Fruit fly (Drosophila melanogaster) whole organism, prepupa: Measurements from ENCODE around the gene CG3156.
A peak's percentile ranks its signal among the peaks of the same experiment; 100 is the strongest.

Source experiments
- Blimp-1 ChIP-seq: fragments of 200-800 bp; sonication (Bioruptor generic); optimal IDR thresholded peaks from 3 replicates; lab custom pipeline; 2017; ENCODE audit warnings: missing biosample characterization, missing genetic modification characterization, mild to moderate bottlenecking, moderate library complexity, missing genetic modification reagents
- CG10631 ChIP-seq: fragments of 200-800 bp; sonication (Bioruptor generic); optimal IDR thresholded peaks from 2 replicates; lab custom pipeline; 2016; ENCODE audit warnings: missing biosample characterization, missing genetic modification characterization
- CG10669 ChIP-seq: fragments of 200-800 bp; sonication (Bioruptor generic); optimal IDR thresholded peaks from 3 replicates; lab custom pipeline; 2018; ENCODE audit warnings: missing biosample characterization, mild to moderate bottlenecking, missing genetic modification characterization, moderate library complexity
- CG11294 ChIP-seq: fragments of 200-800 bp; sonication (Bioruptor generic); IDR thresholded peaks from 2 replicates; pipeline ENCODE4 v1.3.6; 2022; ENCODE audit warnings: missing biosample characterization, missing genetic modification characterization
- CG11762 ChIP-seq: fragments of 200-800 bp; sonication (Bioruptor generic); optimal IDR thresholded peaks from 3 replicates; lab custom pipeline; 2016; ENCODE audit warnings: missing biosample characterization, missing genetic modification characterization; ENCODE audit not compliant: insufficient read depth
- CG11902 ChIP-seq: fragments of 200-800 bp; sonication (Bioruptor generic); optimal IDR thresholded peaks from 3 replicates; lab custom pipeline; 2016; ENCODE audit warnings: missing biosample characterization, missing genetic modification characterization
- CG15336 ChIP-seq: fragments of 200-800 bp; sonication (Bioruptor generic); IDR thresholded peaks from 2 replicates; pipeline ENCODE4 v1.3.6; 2022; ENCODE audit warnings: missing biosample characterization, missing genetic modification characterization
- CG1621 ChIP-seq: fragments of 200-800 bp; sonication (Bioruptor generic); optimal IDR thresholded peaks from 3 replicates; lab custom pipeline; 2018; ENCODE audit warnings: missing biosample characterization, mild to moderate bottlenecking, missing genetic modification characterization
- CG16779 ChIP-seq: fragments of 200-800 bp; sonication (Bioruptor generic); optimal IDR thresholded peaks from 3 replicates; lab custom pipeline; 2017; ENCODE audit warnings: missing biosample characterization, mild to moderate bottlenecking, missing genetic modification characterization
- CG3032 ChIP-seq: fragments of 200-800 bp; optimal IDR thresholded peaks from 2 replicates; lab custom pipeline; 2019; ENCODE audit warnings: missing biosample characterization, mild to moderate bottlenecking, missing genetic modification characterization, moderate library complexity
- CG31627 ChIP-seq: fragments of 200-800 bp; sonication (Bioruptor generic); optimal IDR thresholded peaks from 3 replicates; lab custom pipeline; 2016; ENCODE audit warnings: missing biosample characterization, missing genetic modification characterization
- CG32006 ChIP-seq: fragments of 200-800 bp; sonication (Bioruptor generic); optimal IDR thresholded peaks from 3 replicates; lab custom pipeline; 2017; ENCODE audit warnings: missing biosample characterization, mild to moderate bottlenecking, missing genetic modification characterization
- CG34406 ChIP-seq: fragments of 200-800 bp; sonication (Bioruptor generic); optimal IDR thresholded peaks from 3 replicates; lab custom pipeline; 2016; ENCODE audit warnings: missing biosample characterization, missing genetic modification characterization
- CG3919 ChIP-seq: fragments of 200-800 bp; sonication (Bioruptor generic); optimal IDR thresholded peaks from 3 replicates; lab custom pipeline; 2016; ENCODE audit warnings: missing biosample characterization, missing genetic modification characterization
- CG6276 ChIP-seq: fragments of 200-800 bp; sonication (Bioruptor generic); optimal IDR thresholded peaks from 2 replicates; lab custom pipeline; 2017; ENCODE audit warnings: missing biosample characterization, mild to moderate bottlenecking, missing genetic modification characterization
- CG6808 ChIP-seq: fragments of 200-800 bp; sonication (Bioruptor generic); optimal IDR thresholded peaks from 3 replicates; lab custom pipeline; 2017; ENCODE audit warnings: missing biosample characterization, missing genetic modification characterization, mild to moderate bottlenecking, moderate library complexity, missing genetic modification reagents
- CG6854 ChIP-seq: fragments of 200-800 bp; sonication (Bioruptor generic); optimal IDR thresholded peaks from 2 replicates; lab custom pipeline; 2017; ENCODE audit warnings: missing biosample characterization, mild to moderate bottlenecking, missing genetic modification characterization
- CG7368 ChIP-seq: fragments of 200-800 bp; sonication (Bioruptor generic); optimal IDR thresholded peaks from 3 replicates; lab custom pipeline; 2016; ENCODE audit warnings: missing biosample characterization, missing genetic modification characterization
- CG8119 ChIP-seq: fragments of 200-800 bp; sonication (Bioruptor generic); IDR thresholded peaks from 3 replicates; pipeline ENCODE4 v1.3.6; 2022; ENCODE audit warnings: missing biosample characterization, missing genetic modification characterization
- CG8319 ChIP-seq: fragments of 200-800 bp; sonication (Bioruptor generic); optimal IDR thresholded peaks from 3 replicates; lab custom pipeline; 2016; ENCODE audit warnings: missing biosample characterization, missing genetic modification characterization
- CG8632 ChIP-seq: fragments of 200-800 bp; sonication (Bioruptor generic); optimal IDR thresholded peaks from 3 replicates; lab custom pipeline; 2016; ENCODE audit warnings: missing biosample characterization, missing genetic modification characterization
- Eip75B ChIP-seq: fragments of 200-800 bp; sonication (Bioruptor generic); optimal IDR thresholded peaks from 3 replicates; lab custom pipeline; 2016; ENCODE audit warnings: missing biosample characterization, missing genetic modification characterization
- Eip78C ChIP-seq: fragments of 200-800 bp; sonication (Bioruptor generic); peaks from one replicate; lab custom pipeline; 2016; ENCODE audit warnings: missing biosample characterization, missing genetic modification characterization
- Eip93F ChIP-seq: fragments of 200-800 bp; sonication (Bioruptor generic); optimal IDR thresholded peaks from 2 replicates; lab custom pipeline; 2016; ENCODE audit warnings: missing biosample characterization, mild to moderate bottlenecking, missing genetic modification characterization
- Ets21C ChIP-seq: fragments of 200-800 bp; sonication (Bioruptor generic); optimal IDR thresholded peaks from 3 replicates; lab custom pipeline; 2016; ENCODE audit warnings: missing biosample characterization, missing genetic modification characterization
- Ets96B ChIP-seq: fragments of 200-800 bp; optimal IDR thresholded peaks from 2 replicates; lab custom pipeline; 2019; ENCODE audit warnings: missing biosample characterization, mild to moderate bottlenecking, missing genetic modification characterization, moderate library complexity
- Gug ChIP-seq: fragments of 200-800 bp; sonication (Bioruptor generic); IDR thresholded peaks from 2 replicates; pipeline ENCODE4 v1.3.6; 2022; ENCODE audit warnings: missing biosample characterization, missing genetic modification characterization
- Hr38 ChIP-seq: sonication (Bioruptor generic); optimal IDR thresholded peaks from 2 replicates; lab custom pipeline; 2016; ENCODE audit warnings: missing biosample characterization, missing genetic modification characterization
- Hr39 ChIP-seq: fragments of 200-800 bp; sonication (Bioruptor generic); optimal IDR thresholded peaks from 2 replicates; lab custom pipeline; 2016; ENCODE audit warnings: missing biosample characterization, missing genetic modification characterization
- Lpt ChIP-seq: fragments of 200-800 bp; sonication (Bioruptor generic); optimal IDR thresholded peaks from 3 replicates; lab custom pipeline; 2016; ENCODE audit warnings: missing biosample characterization, missing genetic modification characterization
- Met ChIP-seq: fragments of 200-800 bp; sonication (Bioruptor generic); optimal IDR thresholded peaks from 3 replicates; lab custom pipeline; 2016; ENCODE audit warnings: missing biosample characterization, missing genetic modification characterization
- OdsH ChIP-seq: fragments of 200-800 bp; sonication (Bioruptor generic); optimal IDR thresholded peaks from 3 replicates; lab custom pipeline; 2016; ENCODE audit warnings: missing biosample characterization, missing genetic modification characterization
- Smox ChIP-seq: fragments of 200-800 bp; sonication (Bioruptor generic); optimal IDR thresholded peaks from 3 replicates; lab custom pipeline; 2016; ENCODE audit warnings: missing biosample characterization, missing genetic modification characterization
- Sox102F ChIP-seq: fragments of 200-800 bp; sonication (Bioruptor generic); optimal IDR thresholded peaks from 2 replicates; lab custom pipeline; 2016; ENCODE audit warnings: missing biosample characterization, mild to moderate bottlenecking, missing genetic modification characterization
- Sox14 ChIP-seq: fragments of 200-800 bp; sonication (Bioruptor generic); optimal IDR thresholded peaks from 3 replicates; lab custom pipeline; 2016; ENCODE audit warnings: missing biosample characterization, missing genetic modification characterization
- Sox15 ChIP-seq: fragments of 200-800 bp; sonication (Bioruptor generic); optimal IDR thresholded peaks from 3 replicates; lab custom pipeline; 2016; ENCODE audit warnings: missing biosample characterization, missing genetic modification characterization
- achi ChIP-seq: fragments of 200-800 bp; sonication (Bioruptor generic); optimal IDR thresholded peaks from 3 replicates; lab custom pipeline; 2016; ENCODE audit warnings: missing biosample characterization, missing genetic modification characterization
- cyc ChIP-seq: fragments of 200-800 bp; sonication (Bioruptor generic); optimal IDR thresholded peaks from 3 replicates; lab custom pipeline; 2016; ENCODE audit warnings: missing biosample characterization, missing genetic modification characterization
- dac ChIP-seq: fragments of 200-800 bp; sonication (Bioruptor generic); optimal IDR thresholded peaks from 2 replicates; lab custom pipeline; 2017; ENCODE audit warnings: missing biosample characterization, mild to moderate bottlenecking, missing genetic modification characterization
- dsx ChIP-seq: fragments of 200-800 bp; optimal IDR thresholded peaks from 3 replicates; lab custom pipeline; 2019; ENCODE audit warnings: missing biosample characterization, mild to moderate bottlenecking, missing genetic modification characterization, moderate library complexity; ENCODE audit not compliant: poor library complexity, severe bottlenecking
- eg ChIP-seq: fragments of 200-800 bp; sonication (Bioruptor generic); IDR thresholded peaks from 3 replicates; pipeline ENCODE4 v1.3.6; 2022; ENCODE audit warnings: missing biosample characterization, missing genetic modification characterization
- fd59A ChIP-seq: fragments of 200-800 bp; sonication (Bioruptor generic); optimal IDR thresholded peaks from 2 replicates; lab custom pipeline; 2017; ENCODE audit warnings: missing biosample characterization, mild to moderate bottlenecking, missing genetic modification characterization, missing genetic modification reagents
- fd85E ChIP-seq: fragments of 200-800 bp; sonication (Bioruptor generic); optimal IDR thresholded peaks from 3 replicates; lab custom pipeline; 2016; ENCODE audit warnings: missing biosample characterization, missing genetic modification characterization
- lz ChIP-seq: fragments of 200-800 bp; sonication (Bioruptor generic); optimal IDR thresholded peaks from 3 replicates; lab custom pipeline; 2016; ENCODE audit warnings: missing biosample characterization, missing genetic modification characterization
- net ChIP-seq: fragments of 200-800 bp; sonication (Bioruptor generic); optimal IDR thresholded peaks from 3 replicates; lab custom pipeline; 2016; ENCODE audit warnings: missing biosample characterization, missing genetic modification characterization
- pdm3 ChIP-seq: fragments of 200-800 bp; sonication (Bioruptor generic); optimal IDR thresholded peaks from 3 replicates; lab custom pipeline; 2016; ENCODE audit warnings: missing biosample characterization, missing genetic modification characterization
- spab ChIP-seq: fragments of 200-800 bp; sonication (Bioruptor generic); optimal IDR thresholded peaks from 2 replicates; lab custom pipeline; 2017; ENCODE audit warnings: missing biosample characterization, mild to moderate bottlenecking, missing genetic modification characterization, missing genetic modification reagents
- svp ChIP-seq: fragments of 200-800 bp; sonication (Bioruptor generic); peaks from one replicate; lab custom pipeline; 2016; ENCODE audit warnings: missing biosample characterization, missing genetic modification characterization
- vri ChIP-seq: fragments of 200-800 bp; sonication (Bioruptor generic); optimal IDR thresholded peaks from 3 replicates; lab custom pipeline; 2016; ENCODE audit warnings: missing biosample characterization, mild to moderate bottlenecking, missing genetic modification characterization

CG3156 gene

DNA sequence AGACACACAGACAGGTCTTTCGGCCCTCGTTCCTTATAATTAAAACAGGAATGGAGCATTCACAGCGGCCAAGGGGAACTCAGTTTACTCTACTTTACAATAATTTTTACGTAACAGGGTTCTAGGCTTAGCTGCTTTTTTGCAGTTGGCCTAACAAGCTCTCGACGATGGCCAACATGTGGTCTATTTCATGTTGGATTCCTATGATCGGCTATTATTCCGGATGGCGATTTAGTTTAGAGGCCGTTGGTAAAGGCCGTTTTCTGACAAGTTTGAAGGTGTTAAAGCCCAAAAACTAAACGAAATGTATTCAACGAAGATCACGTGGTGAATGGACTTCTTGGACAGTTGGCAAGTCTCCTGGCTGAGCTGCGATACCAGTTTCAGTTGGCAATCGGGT, 41.7 kb upstream of the CG3156 start (continued):
- TF ChIP-seq dsx (GFP tag; lab: Kevin White, UChicago): peak; percentile 37
- no peak for TF ChIP-seq pdm3 (GFP tag; lab: Kevin White, UChicago)
- TF ChIP-seq spab (GFP tag; lab: Kevin White, UChicago): peak; percentile 37
- TF ChIP-seq CG3032 (tag; lab: Kevin White, UChicago): peak; percentile 51
- TF ChIP-seq Eip75B (GFP tag; lab: Kevin White, UChicago): no peak
- no peak for TF ChIP-seq CG8319 (GFP tag; lab: Kevin White, UChicago)
- peak; percentile 84 for TF ChIP-seq Eip78C
- TF ChIP-seq CG11294 (GFP tag; lab: Robert Waterston, UW): no peak
- no peak for TF ChIP-seq Smox
- TF ChIP-seq CG34406: peak; percentile 5
- no peak for TF ChIP-seq Ets21C (GFP tag; lab: Kevin White, UChicago)
- TF ChIP-seq svp (GFP tag; lab: Kevin White, UChicago): peak; percentile 80
- TF ChIP-seq fd85E (GFP tag; lab: Kevin White, UChicago): no peak
- peak; percentile 44 for TF ChIP-seq CG31627 (GFP tag; lab: Kevin White, UChicago)
- no peak for TF ChIP-seq Lpt
- TF ChIP-seq CG16779: no peak
- peak; percentile 9 for TF ChIP-seq CG3919 (GFP tag; lab: Kevin White, UChicago)
- TF ChIP-seq achi (GFP tag; lab: Kevin White, UChicago): peak; percentile 2
- no peak for TF ChIP-seq CG6854
- peak; percentile 13 for TF ChIP-seq Sox14 (GFP tag; lab: Kevin White, UChicago)
- peak; percentile 6 for TF ChIP-seq Sox15
- TF ChIP-seq OdsH (GFP tag; lab: Kevin White, UChicago): peak; percentile 6
- TF ChIP-seq CG10631: no peak
- peak; percentile 4 for TF ChIP-seq CG7368
- TF ChIP-seq, all 60 proteins: peak for 28

dm6 chrX:448270-448669, 39.4 kb upstream of the CG3156 start:
- TF ChIP-seq Eip93F (GFP tag; lab: Kevin White, UChicago): peak; percentile 26
- TF ChIP-seq dsx (GFP tag; lab: Kevin White, UChicago): peak; percentile 73
- TF ChIP-seq Ets96B (tag; lab: Kevin White, UChicago): peak; percentile 70
- peak; percentile 80 for TF ChIP-seq Smox
- TF ChIP-seq CG8632 (GFP tag; lab: Kevin White, UChicago): peak; percentile 65
- TF ChIP-seq CG10631: peak; percentile 71
- TF ChIP-seq fd85E (GFP tag; lab: Kevin White, UChicago): no peak
- TF ChIP-seq dac (GFP tag; lab: Kevin White, UChicago): no peak
- TF ChIP-seq CG11902: peak; percentile 34
- peak; percentile 75 for TF ChIP-seq cyc (GFP tag; lab: Kevin White, UChicago)
- TF ChIP-seq CG7368: peak; percentile 43
- TF ChIP-seq CG6276 (GFP tag; lab: Kevin White, UChicago): peak; percentile 9
- TF ChIP-seq Blimp-1 (GFP tag; lab: Kevin White, UChicago): peak; percentile 33
- peak; percentile 33; the same call in 1 of the 2 replicates for TF ChIP-seq CG15336 (GFP tag; lab: Robert Waterston, UW)
- peak; percentile 70 for TF ChIP-seq Hr39 (GFP tag; lab: Kevin White, UChicago)
- TF ChIP-seq CG32006 (GFP tag; lab: Kevin White, UChicago): peak; percentile 48
- peak; percentile 44 for TF ChIP-seq CG1621 (tag; lab: Kevin White, UChicago)
- TF ChIP-seq Sox102F (GFP tag; lab: Kevin White, UChicago): peak; percentile 82
- TF ChIP-seq Hr38 (GFP tag; lab: Kevin White, UChicago): no peak
- peak; percentile 65 for TF ChIP-seq OdsH (GFP tag; lab: Kevin White, UChicago)
- no peak for TF ChIP-seq CG16779
- peak; percentile 50 for TF ChIP-seq fd59A
- TF ChIP-seq CG6808 (GFP tag; lab: Kevin White, UChicago): peak; percentile 59
- TF ChIP-seq eg: 0 out of 3 replicates have a peak, but pooled peaks have one; percentile 40
- peak; percentile 77 for TF ChIP-seq vri
- peak; percentile 53 for TF ChIP-seq achi (GFP tag; lab: Kevin White, UChicago)
- TF ChIP-seq Ets21C (GFP tag; lab: Kevin White, UChicago): peak; percentile 61
- peak; percentile 70 for TF ChIP-seq Eip75B (GFP tag; lab: Kevin White, UChicago)
- TF ChIP-seq CG10669 (GFP tag; lab: Kevin White, UChicago): peak; percentile 74
- peak; percentile 65 for TF ChIP-seq CG11762
- TF ChIP-seq CG8119: peak; percentile 63
- TF ChIP-seq Met (GFP tag; lab: Kevin White, UChicago): peak; percentile 86
- peak; percentile 78 for TF ChIP-seq lz (GFP tag; lab: Kevin White, UChicago)
- TF ChIP-seq Gug (GFP tag; lab: Robert Waterston, UW): no peak
- TF ChIP-seq CG31627 (GFP tag; lab: Kevin White, UChicago): peak; percentile 77
- peak; percentile 23 for TF ChIP-seq net (GFP tag; lab: Kevin White, UChicago)
- TF ChIP-seq Sox15: peak; percentile 24
- peak; percentile 90 for TF ChIP-seq svp (GFP tag; lab: Kevin White, UChicago)
